Fruit fly (Drosophila melanogaster): ENCODE measurements around the gene SA2.

SA2 gene

dm6 chr3L:1414032-1414431, 23.6 kb downstream of the SA2 start (continued):
- peak; percentile 23 for TF ChIP-seq CG15601 (tag; optimal IDR thresholded peaks at IDR 0.05)
- no peak for TF ChIP-seq CG7839 (tag; optimal IDR thresholded peaks at IDR 0.05)
- TF ChIP-seq tna (GFP tag; IDR thresholded peaks at IDR 0.05; ENCODE audit: partially characterized antibody) = no peak
- 0 out of 3 replicates have a peak, but pooled peaks have one; percentile 34 for TF ChIP-seq CG7357 (GFP tag; IDR thresholded peaks at IDR 0.05)
- TF ChIP-seq B-H1 (GFP tag; IDR thresholded peaks at IDR 0.05) = no peak
- no peak for TF ChIP-seq CG12155 (GFP tag; optimal IDR thresholded peaks at IDR 0.05)
- TF ChIP-seq toy (GFP tag; IDR thresholded peaks at IDR 0.05) = no peak
- TF ChIP-seq wek (GFP tag; optimal IDR thresholded peaks at IDR 0.05) = no peak
- TF ChIP-seq PHDP (tag; optimal IDR thresholded peaks at IDR 0.05) = no peak
- no peak for TF ChIP-seq Vsx1 (GFP tag; optimal IDR thresholded peaks at IDR 0.05)
- peak; percentile 52 for TF ChIP-seq oc (tag; optimal IDR thresholded peaks at IDR 0.05)
- TF ChIP-seq CG17186 (GFP tag; optimal IDR thresholded peaks at IDR 0.05) = no peak
- TF ChIP-seq eyg (GFP tag; optimal IDR thresholded peaks at IDR 0.05) = no peak
- TF ChIP-seq CG3995 (GFP tag; optimal IDR thresholded peaks at IDR 0.05) = no peak
- peak; percentile 8 for TF ChIP-seq CG15269 (tag; optimal IDR thresholded peaks at IDR 0.05)
- no peak for TF ChIP-seq hth (optimal IDR thresholded peaks at IDR 0.05)
- no peak for TF ChIP-seq ap (GFP tag; IDR thresholded peaks at IDR 0.05)
- peak; percentile 88 for TF ChIP-seq Ets65A (GFP tag)
- peak; percentile 45 for TF ChIP-seq CG30431 (GFP tag; optimal IDR thresholded peaks at IDR 0.05)
- no peak for TF ChIP-seq CG16779 (GFP tag; IDR thresholded peaks at IDR 0.05)
- no peak for TF ChIP-seq Bgb (GFP tag; IDR thresholded peaks at IDR 0.05; ENCODE audit: partially characterized antibody)
- no peak for TF ChIP-seq HmgD (GFP tag; optimal IDR thresholded peaks at IDR 0.05)
- no peak for TF ChIP-seq CG7372 (GFP tag; IDR thresholded peaks at IDR 0.05)
- TF ChIP-seq rib (GFP tag; IDR thresholded peaks at IDR 0.05) = no peak
- TF ChIP-seq ab (GFP tag; optimal IDR thresholded peaks at IDR 0.05) = no peak
- peak; percentile 27 for TF ChIP-seq dmrt99B (tag; optimal IDR thresholded peaks at IDR 0.05)
- peak; percentile 31 for TF ChIP-seq nmo (GFP tag; optimal IDR thresholded peaks at IDR 0.05)
- TF ChIP-seq fru (optimal IDR thresholded peaks at IDR 0.05) = no peak
- peak; percentile 19 for TF ChIP-seq CG11398 (GFP tag; optimal IDR thresholded peaks at IDR 0.05)
- no peak for TF ChIP-seq vnd (GFP tag; IDR thresholded peaks at IDR 0.05; ENCODE audit: partially characterized antibody)
- TF ChIP-seq HLH3B (GFP tag; IDR thresholded peaks at IDR 0.05) = no peak
- peak; percentile 44; the same call in 1 of the 2 replicates for TF ChIP-seq CG11247 (GFP tag; IDR thresholded peaks at IDR 0.05)
- no peak for TF ChIP-seq CG10543 (GFP tag; optimal IDR thresholded peaks at IDR 0.05)
- TF ChIP-seq dmrt11E (tag; optimal IDR thresholded peaks at IDR 0.05) = peak; percentile 85
- peak; percentile 48 for TF ChIP-seq CG10366 (GFP tag; IDR thresholded peaks at IDR 0.05)
- no peak for TF ChIP-seq h (optimal IDR thresholded peaks at IDR 0.05)
- TF ChIP-seq Mrtf (GFP tag; IDR thresholded peaks at IDR 0.05) = peak; percentile 34; the same call in 1 of the 3 replicates
- TF ChIP-seq psq (GFP tag; optimal IDR thresholded peaks at IDR 0.05) = no peak
- TF ChIP-seq sd (tag; optimal IDR thresholded peaks at IDR 0.05) = no peak
- TF ChIP-seq B-H2 (GFP tag; optimal IDR thresholded peaks at IDR 0.05) = no peak
- TF ChIP-seq Hr3 (GFP tag; optimal IDR thresholded peaks at IDR 0.05) = no peak
- peak; percentile 26; the same call in 1 of the 2 replicates for TF ChIP-seq sisA (GFP tag; IDR thresholded peaks at IDR 0.05)
- no peak for TF ChIP-seq CG8944 (GFP tag; optimal IDR thresholded peaks at IDR 0.05)
- peak; percentile 9 for TF ChIP-seq da (GFP tag; optimal IDR thresholded peaks at IDR 0.05)
- no peak for TF ChIP-seq pros (GFP tag; optimal IDR thresholded peaks at IDR 0.05)
- TF ChIP-seq CkIIα-i1 (GFP tag; IDR thresholded peaks at IDR 0.05) = no peak
- TF ChIP-seq Hr39 (optimal IDR thresholded peaks at IDR 0.05) = no peak
- no peak for TF ChIP-seq tin (GFP tag; optimal IDR thresholded peaks at IDR 0.05)
- peak; percentile 14 for TF ChIP-seq CG9609 (GFP tag; optimal IDR thresholded peaks at IDR 0.05)
- no peak for TF ChIP-seq CG16863 (GFP tag; optimal IDR thresholded peaks at IDR 0.05)
- no peak for TF ChIP-seq Dip3 (GFP tag; optimal IDR thresholded peaks at IDR 0.05)
- no peak for TF ChIP-seq run (tag; optimal IDR thresholded peaks at IDR 0.05)
- no peak for TF ChIP-seq Lim3 (GFP tag; IDR thresholded peaks at IDR 0.05)
- no peak for TF ChIP-seq Dad (GFP tag; optimal IDR thresholded peaks at IDR 0.05)
